Worm (Caenorhabditis elegans) whole organism, late embryonic: ENCODE measurements around the gene grl-19.

ENCODE experiments used
- C38D4.7 ChIP-seq: fragments of 200-800 bp; sonication (Bioruptor generic); optimal IDR thresholded peaks from 2 replicates; lab custom pipeline; 2018; ENCODE audit warnings: mild to moderate bottlenecking, missing genetic modification characterization, moderate library complexity, missing compliant biosample characterization
- T23F11.4 ChIP-seq: fragments of 200-800 bp; sonication (Bioruptor generic); optimal IDR thresholded peaks from 2 replicates; lab custom pipeline; 2018; ENCODE audit warnings: mild to moderate bottlenecking, missing genetic modification characterization, missing compliant biosample characterization
- ceh-19 ChIP-seq: fragments of 200-800 bp; sonication (Bioruptor generic); optimal IDR thresholded peaks from 2 replicates; lab custom pipeline; 2018; ENCODE audit warnings: mild to moderate bottlenecking, missing genetic modification characterization, missing compliant biosample characterization
- ceh-2 ChIP-seq: sonication (generic microtip); optimal IDR thresholded peaks from 2 replicates; lab custom pipeline; 2016; ENCODE audit warnings: missing genotype, missing genetic modification characterization, missing compliant biosample characterization
- ceh-30 ChIP-seq: fragments of 150-350 bp; optimal IDR thresholded peaks from 2 replicates; lab custom pipeline; 2014; ENCODE audit warnings: missing biosample characterization, missing genetic modification characterization
- ceh-9 ChIP-seq: sonication (generic microtip); optimal IDR thresholded peaks from 2 replicates; lab custom pipeline; 2016; ENCODE audit warnings: mild to moderate bottlenecking, missing genetic modification characterization, inconsistent platforms, missing compliant biosample characterization
- dve-1 ChIP-seq: sonication (generic microtip); optimal IDR thresholded peaks from 2 replicates; lab custom pipeline; 2017; ENCODE audit warnings: antibody characterized with exemption, mild to moderate bottlenecking, missing genetic modification characterization, missing compliant biosample characterization
- eyg-1 ChIP-seq: sonication (generic microtip); optimal IDR thresholded peaks from 2 replicates; lab custom pipeline; 2016; ENCODE audit warnings: missing genotype, missing genetic modification characterization, missing compliant biosample characterization
- fax-1 ChIP-seq: sonication (generic microtip); optimal IDR thresholded peaks from 2 replicates; lab custom pipeline; 2016; ENCODE audit warnings: missing genotype, missing genetic modification characterization, missing compliant biosample characterization
- hlh-6 ChIP-seq: sonication (generic microtip); optimal IDR thresholded peaks from 2 replicates; lab custom pipeline; 2016; ENCODE audit warnings: missing genotype, missing genetic modification characterization, missing compliant biosample characterization
- lin-11 ChIP-seq: fragments of 200-800 bp; sonication (Bioruptor generic); optimal IDR thresholded peaks from 2 replicates; lab custom pipeline; 2018; ENCODE audit warnings: mild to moderate bottlenecking, missing genetic modification characterization, missing compliant biosample characterization
- madf-2 ChIP-seq: sonication (generic microtip); optimal IDR thresholded peaks from 2 replicates; lab custom pipeline; 2017; ENCODE audit warnings: missing genetic modification characterization, missing compliant biosample characterization
- mec-3 ChIP-seq: sonication (generic microtip); optimal IDR thresholded peaks from 2 replicates; lab custom pipeline; 2016; ENCODE audit warnings: borderline replicate concordance, missing genetic modification characterization, missing compliant biosample characterization
- nhr-11 ChIP-seq: fragments of 150-350 bp; optimal IDR thresholded peaks from 2 replicates; lab custom pipeline; 2014; ENCODE audit warnings: missing biosample characterization, missing genetic modification characterization
- nhr-232 ChIP-seq: sonication (generic microtip); optimal IDR thresholded peaks from 2 replicates; lab custom pipeline; 2016; ENCODE audit warnings: missing genetic modification characterization, missing compliant biosample characterization
- pag-3 ChIP-seq: sonication (generic microtip); optimal IDR thresholded peaks from 2 replicates; lab custom pipeline; 2016; ENCODE audit warnings: missing compliant biosample characterization, missing genetic modification characterization, borderline replicate concordance
- pha-4 ChIP-seq: fragments of 150-350 bp; optimal IDR thresholded peaks from 2 replicates; lab custom pipeline; 2018; ENCODE audit warnings: missing biosample characterization, missing genetic modification reagents, missing genetic modification characterization
- pros-1 ChIP-seq: fragments of 150-350 bp; optimal IDR thresholded peaks from 2 replicates; lab custom pipeline; 2014; ENCODE audit warnings: missing biosample characterization, missing genetic modification reagents, missing genetic modification characterization
- ref-2 ChIP-seq: sonication (generic microtip); optimal IDR thresholded peaks from 2 replicates; lab custom pipeline; 2016; ENCODE audit warnings: missing genetic modification characterization, missing compliant biosample characterization
- rnt-1 ChIP-seq: sonication (generic microtip); optimal IDR thresholded peaks from 2 replicates; lab custom pipeline; 2016; ENCODE audit warnings: missing genetic modification characterization, missing compliant biosample characterization
- sdc-2 ChIP-seq: sonication (generic microtip); optimal IDR thresholded peaks from 2 replicates; lab custom pipeline; 2016; ENCODE audit warnings: missing genotype, missing genetic modification characterization, missing compliant biosample characterization
- sox-2 ChIP-seq: fragments of 200-800 bp; sonication (Bioruptor generic); IDR thresholded peaks from 2 replicates; pipeline ENCODE4 v1.3.6; 2022; ENCODE audit warnings: missing genetic modification reagents, missing genetic modification characterization, missing compliant biosample characterization
- syd-9 ChIP-seq: sonication (generic microtip); optimal IDR thresholded peaks from 2 replicates; lab custom pipeline; 2016; ENCODE audit warnings: mild to moderate bottlenecking, missing genetic modification characterization, moderate library complexity, missing compliant biosample characterization
- tbx-2 ChIP-seq: sonication (generic microtip); optimal IDR thresholded peaks from 2 replicates; lab custom pipeline; 2016; ENCODE audit warnings: missing genetic modification characterization, missing compliant biosample characterization
- ttx-3 ChIP-seq: sonication (generic microtip); optimal IDR thresholded peaks from 2 replicates; lab custom pipeline; 2016; ENCODE audit warnings: missing genetic modification reagents, missing genetic modification characterization, missing compliant biosample characterization
- unc-42 ChIP-seq: sonication (generic microtip); optimal IDR thresholded peaks from 2 replicates; lab custom pipeline; 2016; ENCODE audit warnings: missing genotype, missing genetic modification characterization, missing compliant biosample characterization
- ztf-16 ChIP-seq: sonication (generic microtip); optimal IDR thresholded peaks from 2 replicates; lab custom pipeline; 2017; ENCODE audit warnings: missing genetic modification characterization, missing compliant biosample characterization

The grl-19 gene

DNA sequence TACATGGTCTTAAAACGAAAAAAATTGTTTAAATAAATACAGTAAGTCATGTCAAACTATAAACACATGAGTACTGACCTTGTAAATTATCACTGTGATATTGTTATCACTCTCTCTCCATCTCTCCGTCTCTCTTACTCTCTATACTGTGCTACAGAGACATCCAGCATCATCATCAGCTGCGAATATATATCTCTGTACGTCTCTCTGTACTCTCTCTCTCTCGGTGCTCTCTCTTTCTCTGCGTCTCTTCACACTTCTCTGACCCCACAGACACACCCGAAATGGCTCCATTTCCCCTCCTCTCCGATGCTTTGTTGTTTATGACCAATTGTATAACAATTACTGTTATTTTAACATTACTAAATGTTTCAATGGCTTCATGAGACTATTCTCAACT is 41.8 kb downstream of the grl-19 start (continued):
- TF ChIP-seq sox-2 (GFP tag; lab: Robert Waterston, UW): no peak
- TF ChIP-seq ceh-19 (GFP tag; lab: Kevin White, UChicago): no peak
- no peak for TF ChIP-seq ttx-3 (tag; lab: Kevin White, UChicago)
- no peak for TF ChIP-seq rnt-1 (tag; lab: Kevin White, UChicago)
- TF ChIP-seq tbx-2: peak; percentile 62
- no peak for TF ChIP-seq pha-4 (tag; lab: Kevin White, UChicago)
- no peak for TF ChIP-seq ztf-16
- TF ChIP-seq T23F11.4 (GFP tag; lab: Kevin White, UChicago): no peak
- no peak for TF ChIP-seq ceh-2 (tag; lab: Kevin White, UChicago)
- no peak for TF ChIP-seq madf-2
- no peak for TF ChIP-seq fax-1 (tag; lab: Kevin White, UChicago)
- TF ChIP-seq syd-9 (tag; lab: Kevin White, UChicago): peak; percentile 3
- no peak for TF ChIP-seq lin-11
- no peak for TF ChIP-seq nhr-232 (tag; lab: Kevin White, UChicago)
- no peak for TF ChIP-seq dve-1
- TF ChIP-seq eyg-1 (tag; lab: Kevin White, UChicago): no peak
- no peak for TF ChIP-seq mec-3 (tag; lab: Kevin White, UChicago)

DNA sequence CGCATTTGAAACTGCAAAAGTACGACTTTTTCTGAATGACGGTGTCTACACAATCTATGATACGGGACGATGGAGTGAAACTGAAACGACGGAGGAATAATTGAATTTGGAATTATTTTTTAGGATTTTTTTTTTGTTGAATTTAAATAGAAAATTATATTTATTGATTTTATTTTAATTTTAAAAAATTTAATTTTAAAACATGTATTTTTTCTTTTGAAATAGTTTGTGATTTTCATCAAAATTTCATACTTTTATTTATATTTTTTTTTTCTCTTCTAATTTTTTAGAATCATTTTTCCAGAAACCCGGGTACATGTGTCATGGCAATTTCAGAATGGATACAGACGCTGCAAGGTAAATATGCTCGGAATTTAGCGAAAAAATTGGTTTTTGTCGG is 44.5 kb downstream of the grl-19 start, which contains the start of gene Y38C1AA.1:
Y38C1AA.1 (plus strand) TSS at position 301 of the 400 bp plus-strand sequence.
- TF ChIP-seq ceh-30 (tag; lab: Kevin White, UChicago): no peak

ce11 chrIV:204998-205397 is 47.4 kb downstream of the grl-19 start, which contains the start of gene coa-1:
Gene coa-1 (plus strand): TSS chrIV:205298.
- TF ChIP-seq sdc-2 (tag; lab: Kevin White, UChicago) (no peak), sox-2 (GFP tag; lab: Robert Waterston, UW) (no peak), ceh-19 (GFP tag; lab: Kevin White, UChicago) (no peak)
- TF ChIP-seq, all 69 proteins: peak for 0

DNA sequence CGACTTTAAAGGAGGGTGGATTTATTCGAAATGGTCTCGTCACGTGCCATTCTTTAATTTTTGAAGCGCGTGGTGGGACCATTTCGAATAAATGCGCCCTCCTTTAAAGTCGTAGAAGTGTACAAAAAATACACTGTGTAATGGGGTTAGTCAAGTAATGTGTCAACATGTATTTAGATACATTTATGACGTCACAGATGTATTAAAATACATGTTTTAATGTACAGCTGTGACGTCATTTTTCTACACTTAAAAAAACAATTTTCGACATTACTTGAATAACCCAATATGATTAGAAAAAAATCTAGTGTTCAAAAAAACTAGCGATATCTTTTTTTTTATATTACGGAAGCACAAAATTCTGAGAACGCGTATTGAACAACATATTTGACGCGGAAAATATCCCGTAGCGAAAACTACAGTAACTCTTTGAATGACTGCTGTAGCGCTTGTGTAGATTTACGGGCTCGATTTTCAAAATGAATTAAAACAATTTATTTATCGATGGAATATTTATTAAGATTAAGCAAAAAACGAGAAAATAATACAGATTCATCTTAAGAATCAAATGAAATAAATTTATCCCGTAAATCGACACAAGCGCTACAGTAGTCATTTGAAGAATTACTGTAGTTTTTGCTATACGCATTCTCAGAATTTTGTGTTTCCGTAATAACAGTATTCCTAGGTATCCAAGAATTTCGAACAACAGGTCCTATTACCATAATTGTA is 49.3 kb downstream of the grl-19 start, which contains the start of gene gfrp-1:
gfrp-1 (plus strand) TSS at position 682 of the 732 bp plus-strand sequence.
- no peak for TF ChIP-seq ref-2 (tag; lab: Kevin White, UChicago)
- no peak for TF ChIP-seq unc-42 (tag; lab: Kevin White, UChicago)
- no peak for TF ChIP-seq ceh-2 (tag; lab: Kevin White, UChicago)
- TF ChIP-seq hlh-6 (tag; lab: Kevin White, UChicago): no peak
- no peak for TF ChIP-seq nhr-11 (tag; lab: Kevin White, UChicago)
- TF ChIP-seq ceh-9 (tag; lab: Kevin White, UChicago): no peak
- TF ChIP-seq C38D4.7 (GFP tag; lab: Kevin White, UChicago): no peak
- TF ChIP-seq pros-1: no peak
- no peak for TF ChIP-seq pag-3
